Worm (Caenorhabditis elegans) whole organism, early embryonic: ENCODE measurements around the gene pmk-3.

Experiments
- B0310.2 ChIP-seq: sonication (generic microtip); optimal IDR thresholded peaks from 2 replicates; lab custom pipeline; 2016; ENCODE audit warnings: mild to moderate bottlenecking, missing genetic modification characterization, missing compliant biosample characterization
- F13C5.2 ChIP-seq: sonication (generic microtip); optimal IDR thresholded peaks from 2 replicates; lab custom pipeline; 2017; ENCODE audit warnings: mild to moderate bottlenecking, missing genetic modification characterization, inconsistent platforms, missing compliant biosample characterization
- aly-1 ChIP-seq: sonication (generic microtip); optimal IDR thresholded peaks from 2 replicates; lab custom pipeline; 2016; ENCODE audit warnings: missing genetic modification characterization, missing compliant biosample characterization
- ama-1 ChIP-seq: fragments of 150-350 bp; optimal IDR thresholded peaks from 2 replicates; lab custom pipeline; 2014
- ceh-13 ChIP-seq: fragments of 200-800 bp; sonication (Bioruptor generic); optimal IDR thresholded peaks from 2 replicates; lab custom pipeline; 2018; ENCODE audit warnings: mild to moderate bottlenecking, missing genetic modification characterization, missing compliant biosample characterization
- ceh-36 ChIP-seq: sonication (generic microtip); optimal IDR thresholded peaks from 2 replicates; lab custom pipeline; 2016; ENCODE audit warnings: missing genetic modification characterization, inconsistent platforms, missing compliant biosample characterization
- ets-7 ChIP-seq: sonication (generic microtip); optimal IDR thresholded peaks from 2 replicates; lab custom pipeline; 2016; ENCODE audit warnings: missing genotype, missing genetic modification characterization, missing compliant biosample characterization
- flt-1 ChIP-seq: fragments of 200-800 bp; sonication (Bioruptor generic); IDR thresholded peaks from 2 replicates; pipeline ENCODE4 v1.3.6; 2022; ENCODE audit warnings: missing genetic modification characterization, missing compliant biosample characterization
- hmbx-1 ChIP-seq: sonication (generic microtip); optimal IDR thresholded peaks from 2 replicates; lab custom pipeline; 2016; ENCODE audit warnings: mild to moderate bottlenecking, missing genetic modification characterization, missing compliant biosample characterization
- hmg-4 ChIP-seq: fragments of 200-800 bp; sonication (Bioruptor generic); optimal IDR thresholded peaks from 2 replicates; lab custom pipeline; 2018; ENCODE audit warnings: mild to moderate bottlenecking, missing genetic modification characterization, missing compliant biosample characterization
- hnd-1 ChIP-seq: sonication (generic microtip); optimal IDR thresholded peaks from 2 replicates; lab custom pipeline; 2016; ENCODE audit warnings: missing genetic modification characterization, missing compliant biosample characterization
- pes-1 ChIP-seq: fragments of 200-800 bp; sonication (Bioruptor generic); IDR thresholded peaks from 2 replicates; pipeline ENCODE4 v1.3.6; 2022; ENCODE audit warnings: missing genetic modification reagents, missing genetic modification characterization, missing compliant biosample characterization
- scrt-1 ChIP-seq: fragments of 200-800 bp; sonication (Bioruptor generic); IDR thresholded peaks from 2 replicates; pipeline ENCODE4 v1.3.6; 2022; ENCODE audit warnings: missing genetic modification characterization, missing compliant biosample characterization
- sea-1 ChIP-seq: fragments of 200-800 bp; sonication (Bioruptor generic); conservative IDR thresholded peaks from 2 replicates; pipeline ENCODE4 v1.3.6; 2022; ENCODE audit warnings: missing genetic modification characterization, missing compliant biosample characterization
- tbx-11 ChIP-seq: fragments of 200-800 bp; sonication (Bioruptor generic); IDR thresholded peaks from 2 replicates; pipeline ENCODE4 v1.3.6; 2022; ENCODE audit warnings: missing genetic modification characterization, missing compliant biosample characterization
- tbx-37 ChIP-seq: fragments of 200-800 bp; sonication (Bioruptor generic); conservative IDR thresholded peaks from 2 replicates; pipeline ENCODE4 v1.3.6; 2022; ENCODE audit warnings: missing genetic modification reagents, missing genetic modification characterization, missing compliant biosample characterization
- tra-4 ChIP-seq: sonication (generic microtip); optimal IDR thresholded peaks from 2 replicates; lab custom pipeline; 2017; ENCODE audit warnings: missing genetic modification characterization, missing compliant biosample characterization

pmk-3 gene

DNA sequence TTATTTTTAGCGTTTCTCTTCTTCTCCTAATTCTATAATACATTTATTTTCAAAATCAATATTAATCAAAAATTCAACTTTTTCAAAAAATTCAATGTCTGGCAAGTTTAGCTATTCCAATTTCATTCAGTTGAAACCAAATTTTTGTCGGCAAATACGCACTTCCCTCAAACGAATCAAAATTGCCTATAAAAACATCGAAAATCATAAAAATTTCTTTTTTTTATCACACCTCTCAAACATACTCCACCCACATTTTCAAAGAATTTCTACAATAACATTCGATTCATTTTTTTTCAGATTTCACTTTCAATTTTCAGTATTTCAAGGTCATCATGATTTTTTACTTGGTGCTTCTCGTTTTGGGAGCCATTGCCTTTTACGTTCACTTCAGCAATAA lies 20.1 kb downstream of the pmk-3 start, which contains the start of gene faah-1:
Gene faah-1 (plus strand): TSS at position 301 of the 400 bp plus-strand sequence.
- TF ChIP-seq pes-1 (GFP tag; lab: Robert Waterston, UW) (no peak), F13C5.2 (tag; lab: Kevin White, UChicago) (no peak), hmg-4 (GFP tag; lab: Kevin White, UChicago) (no peak), ceh-13 (GFP tag; lab: Kevin White, UChicago) (no peak), ets-7 (no peak), scrt-1 (GFP tag; lab: Robert Waterston, UW) (no peak), ceh-36 (tag; lab: Kevin White, UChicago) (no peak), aly-1 (no peak), sea-1 (GFP tag; lab: Robert Waterston, UW) (no peak), flt-1 (GFP tag; lab: Robert Waterston, UW) (no peak), tbx-37 (GFP tag; lab: Robert Waterston, UW) (no peak), hnd-1 (no peak), ama-1 (lab: Kevin White, UChicago) (no peak), hmbx-1 (tag; lab: Kevin White, UChicago) (no peak), tra-4 (tag; lab: Kevin White, UChicago) (no peak), tbx-11 (GFP tag; lab: Robert Waterston, UW) (no peak), B0310.2 (tag; lab: Kevin White, UChicago) (no peak)

DNA sequence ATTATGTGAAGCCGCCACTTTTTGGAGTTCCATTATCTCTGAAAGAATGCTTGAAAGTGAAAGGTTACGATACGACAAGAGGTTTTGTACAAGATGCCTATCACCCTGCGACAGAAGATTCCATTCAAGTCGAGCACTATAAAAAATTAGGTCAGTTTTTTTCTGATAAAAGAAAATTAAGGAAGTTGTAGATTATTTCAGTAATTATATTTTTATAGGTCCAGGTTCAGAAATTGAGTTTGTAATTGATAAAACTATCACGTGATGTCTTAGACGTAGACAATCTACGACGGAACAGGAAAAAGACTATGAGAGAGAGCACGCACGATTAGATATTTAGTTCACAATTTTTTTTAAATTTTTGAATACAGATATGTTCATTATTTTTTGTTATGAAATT lies 21.0 kb downstream of the pmk-3 start:
- TF ChIP-seq hmbx-1 (tag; lab: Kevin White, UChicago) (no peak), tbx-37 (GFP tag; lab: Robert Waterston, UW) (no peak), ceh-36 (tag; lab: Kevin White, UChicago) (no peak), hmg-4 (GFP tag; lab: Kevin White, UChicago) (no peak), ceh-13 (GFP tag; lab: Kevin White, UChicago) (no peak), F13C5.2 (tag; lab: Kevin White, UChicago) (no peak), flt-1 (GFP tag; lab: Robert Waterston, UW) (no peak), tbx-11 (GFP tag; lab: Robert Waterston, UW) (no peak)

DNA sequence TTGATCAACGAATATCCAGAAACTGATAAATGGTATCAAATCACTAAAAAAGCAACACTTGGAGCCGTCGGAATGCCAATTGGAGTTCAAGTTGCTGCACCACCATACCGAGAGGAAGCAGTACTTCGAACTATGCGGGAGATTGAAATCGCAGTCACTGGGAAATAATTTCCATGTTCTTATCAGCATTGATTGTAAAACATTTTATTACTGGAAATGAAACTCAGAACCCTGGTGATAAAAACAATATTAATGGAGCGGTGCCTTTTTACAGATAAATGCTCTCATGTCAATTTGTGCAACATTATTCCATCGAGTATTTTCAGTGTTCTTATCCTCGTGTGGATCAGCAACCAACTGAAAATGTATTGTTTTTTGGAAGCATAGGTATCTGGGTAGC lies 22.8 kb downstream of the pmk-3 start:
- no peak for TF ChIP-seq aly-1
- TF ChIP-seq hmg-4 (GFP tag; lab: Kevin White, UChicago), result no peak
- no peak for TF ChIP-seq ets-7
- no peak for TF ChIP-seq tbx-11 (GFP tag; lab: Robert Waterston, UW)
- TF ChIP-seq B0310.2 (tag; lab: Kevin White, UChicago), result no peak
- no peak for TF ChIP-seq F13C5.2 (tag; lab: Kevin White, UChicago)
- TF ChIP-seq ceh-36 (tag; lab: Kevin White, UChicago), result no peak

DNA sequence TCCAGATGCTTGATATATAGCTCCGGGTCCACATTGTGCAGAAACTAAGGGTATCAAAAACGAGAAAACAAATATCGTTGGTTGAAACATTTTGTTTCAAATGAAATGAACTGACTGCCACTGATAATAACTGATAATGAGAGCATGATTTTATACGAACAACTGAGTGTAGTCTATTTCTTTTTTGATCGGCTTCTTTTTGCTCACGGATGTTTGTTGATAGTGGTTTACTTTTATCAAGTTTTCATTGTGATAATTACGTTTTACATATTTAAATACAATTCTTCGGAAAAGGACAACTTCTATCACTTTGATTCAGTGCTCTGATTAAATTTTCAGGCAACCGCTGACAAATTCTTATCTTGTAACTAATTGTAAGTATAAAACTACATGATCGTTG lies 24.7 kb downstream of the pmk-3 start, which contains the start of gene clec-51:
Gene clec-51 (minus strand): TSS at position 114 of the 400 bp plus-strand sequence.
- TF ChIP-seq tbx-37 (GFP tag; lab: Robert Waterston, UW) (no peak), B0310.2 (tag; lab: Kevin White, UChicago) (no peak), hnd-1 (no peak)

DNA sequence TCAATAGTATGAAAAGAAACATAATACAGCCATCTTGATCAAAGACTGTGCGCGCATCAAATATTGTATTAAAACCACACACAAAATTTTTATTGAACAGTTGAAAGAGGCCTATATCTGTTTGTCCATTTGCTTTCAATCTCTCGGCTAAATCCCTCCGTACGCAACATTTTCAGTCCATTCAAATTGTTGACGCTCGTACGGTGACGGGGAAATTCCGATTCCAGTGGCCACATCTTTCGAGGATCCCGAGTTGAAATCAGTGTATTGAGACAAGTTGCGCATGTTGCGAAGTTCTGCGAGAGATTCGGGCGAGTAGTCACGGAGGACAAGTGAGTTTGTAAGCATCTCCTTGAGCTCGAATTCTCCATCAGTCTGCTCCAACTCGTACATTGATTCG lies 25.5 kb downstream of the pmk-3 start:
- TF ChIP-seq sea-1 (GFP tag; lab: Robert Waterston, UW) (no peak), tra-4 (tag; lab: Kevin White, UChicago) (no peak), pes-1 (GFP tag; lab: Robert Waterston, UW) (no peak), tbx-11 (GFP tag; lab: Robert Waterston, UW) (no peak), aly-1 (no peak), ama-1 (lab: Kevin White, UChicago) (no peak), hmbx-1 (tag; lab: Kevin White, UChicago) (no peak), hmg-4 (GFP tag; lab: Kevin White, UChicago) (no peak)

DNA sequence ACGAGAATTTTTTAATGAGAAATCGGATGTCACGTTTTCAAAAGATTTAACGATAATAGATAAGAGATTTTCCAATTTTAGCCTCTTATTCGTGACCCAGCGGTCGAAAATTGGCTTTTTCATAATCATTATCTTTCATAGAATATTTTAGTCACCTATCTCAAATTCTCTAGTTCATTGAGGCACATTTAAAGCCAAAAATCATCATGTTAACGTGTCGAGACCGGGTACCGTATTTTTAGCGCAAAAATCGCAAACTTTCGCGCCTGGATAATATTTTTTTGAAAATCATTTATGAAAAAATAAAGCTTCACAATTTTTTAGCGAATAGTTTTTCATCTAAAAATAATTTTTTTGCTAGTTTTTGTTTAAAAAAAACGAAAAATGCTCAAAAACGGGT lies 26.9 kb downstream of the pmk-3 start, which contains the start of gene B0218.7:
Gene B0218.7 (minus strand): TSS at position 101 of the 400 bp plus-strand sequence.
- no peak for TF ChIP-seq pes-1 (GFP tag; lab: Robert Waterston, UW)
- TF ChIP-seq scrt-1 (GFP tag; lab: Robert Waterston, UW), result no peak
- TF ChIP-seq hmbx-1 (tag; lab: Kevin White, UChicago), result no peak
- TF ChIP-seq F13C5.2 (tag; lab: Kevin White, UChicago), result no peak
- no peak for TF ChIP-seq ama-1 (lab: Kevin White, UChicago)
- no peak for TF ChIP-seq ets-7
- TF ChIP-seq ceh-13 (GFP tag; lab: Kevin White, UChicago), result no peak
- no peak for TF ChIP-seq tra-4 (tag; lab: Kevin White, UChicago)
- no peak for TF ChIP-seq aly-1
- TF ChIP-seq tbx-37 (GFP tag; lab: Robert Waterston, UW), result no peak
- no peak for TF ChIP-seq B0310.2 (tag; lab: Kevin White, UChicago)
- TF ChIP-seq hmg-4 (GFP tag; lab: Kevin White, UChicago), result no peak
- no peak for TF ChIP-seq hnd-1
- no peak for TF ChIP-seq sea-1 (GFP tag; lab: Robert Waterston, UW)

DNA sequence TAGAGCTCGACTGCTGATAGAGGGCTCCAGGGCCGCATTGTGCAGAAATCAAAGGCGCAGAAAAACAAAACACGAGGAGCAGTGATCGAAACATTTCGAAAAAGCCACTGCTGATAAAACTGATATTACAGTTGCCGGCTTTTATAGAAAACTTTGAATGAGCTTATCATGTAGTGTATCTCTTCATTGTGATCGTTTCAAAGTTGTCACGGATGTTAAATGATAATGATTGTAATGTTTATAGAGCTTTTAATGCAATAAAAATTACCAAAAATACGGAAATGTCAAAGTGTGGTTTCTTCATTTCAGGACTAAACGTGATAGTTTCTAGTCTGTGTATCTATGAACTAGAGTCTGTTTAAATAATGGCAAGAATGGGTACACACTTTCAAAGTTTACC lies 29.6 kb downstream of the pmk-3 start, which contains the start of gene clec-52:
Gene clec-52 (minus strand): TSS at position 101 of the 400 bp plus-strand sequence.
- no peak for TF ChIP-seq tbx-11 (GFP tag; lab: Robert Waterston, UW)
- TF ChIP-seq ama-1 (lab: Kevin White, UChicago), result no peak
- TF ChIP-seq hnd-1, result no peak
- no peak for TF ChIP-seq sea-1 (GFP tag; lab: Robert Waterston, UW)
- no peak for TF ChIP-seq tbx-37 (GFP tag; lab: Robert Waterston, UW)
- TF ChIP-seq scrt-1 (GFP tag; lab: Robert Waterston, UW), result no peak
- no peak for TF ChIP-seq ceh-13 (GFP tag; lab: Kevin White, UChicago)

DNA sequence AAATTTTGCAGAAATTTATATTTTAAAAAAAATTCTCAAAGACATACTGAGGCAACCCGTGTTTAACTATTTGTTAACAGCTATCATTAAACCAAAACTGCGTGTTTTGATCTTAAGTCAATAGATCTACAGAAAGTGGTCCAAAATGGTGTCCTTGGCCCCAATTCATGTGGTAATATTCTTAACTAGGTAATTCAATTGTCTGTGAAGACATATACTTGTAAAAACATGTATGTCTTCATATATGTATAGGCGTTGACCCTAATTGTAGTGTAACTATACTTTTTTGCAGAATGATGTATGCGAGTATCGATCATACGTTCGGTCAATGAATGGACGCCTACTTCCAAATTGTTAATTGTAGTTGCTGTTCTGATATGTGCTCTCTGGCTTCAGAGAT lies 30.7 kb downstream of the pmk-3 start, which contains the start of gene C07G1.15:
Gene C07G1.15 (plus strand): TSS at position 301 of the 400 bp plus-strand sequence.
- TF ChIP-seq sea-1 (GFP tag; lab: Robert Waterston, UW) (no peak), pes-1 (GFP tag; lab: Robert Waterston, UW) (no peak), flt-1 (GFP tag; lab: Robert Waterston, UW) (no peak), tra-4 (tag; lab: Kevin White, UChicago) (no peak), hmg-4 (GFP tag; lab: Kevin White, UChicago) (no peak), B0310.2 (tag; lab: Kevin White, UChicago) (no peak), ama-1 (lab: Kevin White, UChicago) (no peak), scrt-1 (GFP tag; lab: Robert Waterston, UW) (no peak), F13C5.2 (tag; lab: Kevin White, UChicago) (no peak), ceh-13 (GFP tag; lab: Kevin White, UChicago) (no peak), tbx-37 (GFP tag; lab: Robert Waterston, UW) (no peak), ets-7 (no peak), hnd-1 (no peak), tbx-11 (GFP tag; lab: Robert Waterston, UW) (no peak), hmbx-1 (tag; lab: Kevin White, UChicago) (no peak), ceh-36 (tag; lab: Kevin White, UChicago) (no peak), aly-1 (no peak)
